Worm (Caenorhabditis elegans) whole organism, mixed stage, embryonic: ENCODE results near the gene sprr-2.

ENCODE experiments used
- elt-1 ChIP-seq: sonication (generic microtip); optimal IDR thresholded peaks from 2 replicates; lab custom pipeline; 2017; ENCODE audit warnings: missing genetic modification characterization, mild to moderate bottlenecking, missing compliant biosample characterization, antibody characterized with exemption, moderate library complexity, borderline replicate concordance; ENCODE audit not compliant: insufficient read depth
- elt-3 ChIP-seq: fragments of 150-350 bp; optimal IDR thresholded peaks from 2 replicates; lab custom pipeline; 2014; ENCODE audit warnings: missing biosample characterization, missing genetic modification characterization
- nhr-12 ChIP-seq: fragments of 150-350 bp; optimal IDR thresholded peaks from 2 replicates; lab custom pipeline; 2014; ENCODE audit warnings: missing biosample characterization, missing genetic modification characterization

DNA sequence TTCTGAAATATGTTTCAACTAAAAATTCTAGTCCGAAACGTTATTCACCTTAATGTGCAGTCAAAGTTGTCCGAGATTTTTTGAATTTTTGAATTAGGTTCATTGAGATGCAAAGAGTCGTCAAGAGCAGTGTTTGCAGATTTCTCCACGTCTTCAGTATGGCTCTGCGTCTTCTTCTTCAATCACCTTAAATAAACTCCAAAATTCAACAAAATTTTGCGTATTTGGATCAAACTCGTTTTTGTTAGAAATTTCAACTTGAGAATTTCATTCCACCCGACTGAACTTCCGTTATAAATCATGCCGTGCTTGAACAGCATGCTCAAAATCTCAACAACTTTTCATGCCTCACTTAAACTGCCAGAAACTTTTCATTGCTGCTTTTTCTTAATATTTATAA is 18.8 kb downstream of the sprr-2 start, which contains the start of gene T04C10.3:
- TF ChIP-seq nhr-12 (no peak), elt-1 (no peak), elt-3 (no peak)
